Worm (Caenorhabditis elegans) whole organism, L2 larva: ENCODE measurements around the gene T23F11.6.

Experiments
- C34F6.9 ChIP-seq: fragments of 150-350 bp; optimal IDR thresholded peaks from 2 replicates; lab custom pipeline; 2014; ENCODE audit warnings: missing biosample characterization, missing genetic modification characterization
- F13H6.1 ChIP-seq: sonication (generic microtip); optimal IDR thresholded peaks from 2 replicates; lab custom pipeline; 2016; ENCODE audit warnings: missing genetic modification characterization, missing compliant biosample characterization
- Y55F3AM.14 ChIP-seq: fragments of 200-800 bp; sonication (Bioruptor generic); optimal IDR thresholded peaks from 2 replicates; lab custom pipeline; 2018; ENCODE audit warnings: mild to moderate bottlenecking, missing genetic modification characterization, missing compliant biosample characterization
- ZK546.5 ChIP-seq: sonication (generic microtip); optimal IDR thresholded peaks from 2 replicates; lab custom pipeline; 2017; ENCODE audit warnings: missing biosample characterization, missing genetic modification characterization
- alr-1 ChIP-seq: fragments of 150-350 bp; optimal IDR thresholded peaks from 2 replicates; lab custom pipeline; 2014; ENCODE audit warnings: missing biosample characterization, missing genetic modification characterization
- aly-2 ChIP-seq: fragments of 150-350 bp; optimal IDR thresholded peaks from 2 replicates; lab custom pipeline; 2014; ENCODE audit warnings: missing biosample characterization, missing genetic modification characterization
- ama-1 ChIP-seq: fragments of 150-350 bp; optimal IDR thresholded peaks from 2 replicates; lab custom pipeline; 2018; ENCODE audit warnings: inconsistent platforms
- blmp-1 ChIP-seq: sonication (generic microtip); optimal IDR thresholded peaks from 2 replicates; lab custom pipeline; 2017; ENCODE audit warnings: missing genetic modification characterization, mild to moderate bottlenecking, missing compliant biosample characterization, antibody characterized with exemption, moderate library complexity; ENCODE audit not compliant: insufficient read depth
- ceh-16 ChIP-seq: fragments of 150-350 bp; optimal IDR thresholded peaks from 2 replicates; lab custom pipeline; 2014; ENCODE audit warnings: missing biosample characterization, missing genetic modification characterization
- ceh-82 ChIP-seq: fragments of 150-350 bp; optimal IDR thresholded peaks from 2 replicates; lab custom pipeline; 2014; ENCODE audit warnings: missing biosample characterization, missing genetic modification characterization
- crh-2 ChIP-seq: sonication (generic microtip); optimal IDR thresholded peaks from 2 replicates; lab custom pipeline; 2017; ENCODE audit warnings: missing biosample characterization, missing genetic modification characterization
- dmd-4 ChIP-seq: sonication (generic microtip); optimal IDR thresholded peaks from 2 replicates; lab custom pipeline; 2017; ENCODE audit warnings: missing biosample characterization, missing genetic modification characterization
- elt-1 ChIP-seq: fragments of 150-350 bp; optimal IDR thresholded peaks from 2 replicates; lab custom pipeline; 2014; ENCODE audit warnings: missing biosample characterization, missing genetic modification characterization
- elt-3 ChIP-seq: sonication (generic microtip); optimal IDR thresholded peaks from 2 replicates; lab custom pipeline; 2017; ENCODE audit warnings: missing biosample characterization, missing genetic modification characterization
- fos-1 ChIP-seq: fragments of 150-350 bp; optimal IDR thresholded peaks from 2 replicates; lab custom pipeline; 2014; ENCODE audit warnings: missing biosample characterization, missing genetic modification characterization
- gmeb-1 ChIP-seq: fragments of 150-350 bp; optimal IDR thresholded peaks from 2 replicates; lab custom pipeline; 2014; ENCODE audit warnings: missing biosample characterization, missing genetic modification characterization
- lin-11 ChIP-seq: fragments of 150-350 bp; sonication (generic microtip); optimal IDR thresholded peaks from 2 replicates; lab custom pipeline; 2014; ENCODE audit warnings: missing biosample characterization, missing genetic modification characterization, inconsistent platforms, mixed read lengths
- lin-13 ChIP-seq: fragments of 150-350 bp; optimal IDR thresholded peaks from 2 replicates; lab custom pipeline; 2014; ENCODE audit warnings: missing biosample characterization, missing genetic modification reagents, missing genetic modification characterization
- lsy-2 ChIP-seq, 2 experiments: fragments of 150-350 bp in 1 of 2; sonication (generic microtip) in 1 of 2; optimal IDR thresholded peaks; 2 replicates each; lab custom pipeline; 2014 to 2017; ENCODE audit warnings: missing biosample characterization in 2 of 2, missing genetic modification characterization in 2 of 2
- mbf-1 ChIP-seq: sonication (generic microtip); optimal IDR thresholded peaks from 2 replicates; lab custom pipeline; 2017; ENCODE audit warnings: missing biosample characterization, missing genetic modification characterization
- mdl-1 ChIP-seq, 2 experiments: fragments of 150-350 bp in 1 of 2; sonication (generic microtip) in 1 of 2; optimal IDR thresholded peaks; 2 replicates each; lab custom pipeline; 2017; ENCODE audit warnings: missing biosample characterization in 2 of 2, missing genetic modification characterization in 2 of 2
- nhr-10 ChIP-seq: sonication (generic microtip); optimal IDR thresholded peaks from 2 replicates; lab custom pipeline; 2017; ENCODE audit warnings: missing biosample characterization, missing genetic modification characterization
- nhr-11 ChIP-seq: fragments of 150-350 bp; optimal IDR thresholded peaks from 2 replicates; lab custom pipeline; 2014; ENCODE audit warnings: missing biosample characterization, missing genetic modification characterization
- nhr-12 ChIP-seq: fragments of 150-350 bp; optimal IDR thresholded peaks from 2 replicates; lab custom pipeline; 2014; ENCODE audit warnings: missing biosample characterization, missing genetic modification characterization
- nhr-129 ChIP-seq: fragments of 150-350 bp; optimal IDR thresholded peaks from 2 replicates; lab custom pipeline; 2014; ENCODE audit warnings: missing biosample characterization, missing genetic modification characterization
- nhr-23 ChIP-seq: fragments of 150-350 bp; optimal IDR thresholded peaks from 2 replicates; lab custom pipeline; 2014; ENCODE audit warnings: missing biosample characterization, missing genetic modification reagents, missing genetic modification characterization
- nhr-25 ChIP-seq: fragments of 150-350 bp; sonication (generic microtip); optimal IDR thresholded peaks from 3 replicates; lab custom pipeline; 2014; ENCODE audit warnings: missing biosample characterization, missing genetic modification characterization
- skn-1 ChIP-seq: sonication (generic microtip); optimal IDR thresholded peaks from 2 replicates; lab custom pipeline; 2017; ENCODE audit warnings: missing biosample characterization, missing genetic modification characterization
- sma-3 ChIP-seq: sonication (generic microtip); optimal IDR thresholded peaks from 2 replicates; lab custom pipeline; 2016; ENCODE audit warnings: missing genetic modification reagents, missing genetic modification characterization, missing compliant biosample characterization
- sma-9 ChIP-seq, 2 experiments: fragments of 150-350 bp in 1 of 2; sonication (generic microtip) in 1 of 2; optimal IDR thresholded peaks; 2 replicates each; lab custom pipeline; 2014 to 2016; ENCODE audit warnings: missing genetic modification characterization in 2 of 2, mild to moderate bottlenecking in 1 of 2, missing biosample characterization in 1 of 2, missing compliant biosample characterization in 1 of 2, missing genetic modification reagents in 1 of 2, moderate library complexity in 1 of 2
- snpc-4 ChIP-seq: fragments of 150-350 bp; optimal IDR thresholded peaks from 2 replicates; lab custom pipeline; 2014; ENCODE audit warnings: missing biosample characterization, missing genetic modification characterization
- unc-39 ChIP-seq: fragments of 150-350 bp; optimal IDR thresholded peaks from 2 replicates; lab custom pipeline; 2014; ENCODE audit warnings: missing biosample characterization, missing genetic modification characterization
- unc-55 ChIP-seq: fragments of 150-350 bp; sonication (generic microtip); optimal IDR thresholded peaks from 3 replicates; lab custom pipeline; 2014; ENCODE audit warnings: missing biosample characterization, missing genetic modification reagents, missing genetic modification characterization
- zag-1 ChIP-seq: fragments of 150-350 bp; optimal IDR thresholded peaks from 2 replicates; lab custom pipeline; 2014; ENCODE audit warnings: missing biosample characterization, missing genetic modification characterization
- ztf-1 ChIP-seq: fragments of 200-800 bp; sonication (Bioruptor generic); conservative IDR thresholded peaks from 2 replicates; pipeline ENCODE4 v1.3.6; 2022; ENCODE audit warnings: missing genetic modification characterization, missing compliant biosample characterization
- ztf-11 ChIP-seq: sonication (generic microtip); optimal IDR thresholded peaks from 2 replicates; lab custom pipeline; 2017; ENCODE audit warnings: missing biosample characterization, missing genetic modification characterization
- ztf-4 ChIP-seq: fragments of 150-350 bp; optimal IDR thresholded peaks from 2 replicates; lab custom pipeline; 2014; ENCODE audit warnings: missing biosample characterization, missing genetic modification characterization

T23F11.6 gene

ce11 chrIII:4688965-4689364, 41.2 kb upstream of the T23F11.6 start, which contains the start of gene ppat-1:
TSS of gene ppat-1 (plus strand) at chrIII:4689280.
- TF ChIP-seq fos-1: peak; percentile 10
- no peak for TF ChIP-seq ztf-1 (GFP tag; lab: Robert Waterston, UW)
- TF ChIP-seq, all 48 proteins: peak for 1

- no peak for TF ChIP-seq ztf-4 (tag; lab: Kevin White, UChicago)
Observed at ce11 chrIII:4688356-4688755, 40.6 kb upstream of the T23F11.6 start, which contains the start of gene tag-243. TSS of gene tag-243 (minus strand) at chrIII:4688456.

- TF ChIP-seq sma-3 (GFP tag; lab: Kevin White, UChicago) (no peak), nhr-129 (tag; lab: Kevin White, UChicago) (peak; percentile 51), C34F6.9 (peak; percentile 46), nhr-12 (tag; lab: Kevin White, UChicago) (no peak), crh-2 (tag; lab: Kevin White, UChicago) (no peak), dmd-4 (tag; lab: Kevin White, UChicago) (no peak), ztf-11 (no peak), sma-9 (GFP tag; optimal IDR thresholded peaks at IDR 0.05; lab: Kevin White, UChicago) (no peak), sma-9 (tag; optimal IDR thresholded peaks at IDR 0.05; lab: Kevin White, UChicago) (no peak), lsy-2 (tag; optimal IDR thresholded peaks at IDR 0.05; lab: Kevin White, UChicago) (peak in 1 of 2 experiments; percentile 56), ceh-16 (tag; lab: Kevin White, UChicago) (no peak), mbf-1 (tag; lab: Kevin White, UChicago) (no peak), lin-11 (tag; lab: Kevin White, UChicago) (no peak), ZK546.5 (no peak), gmeb-1 (tag; lab: Kevin White, UChicago) (no peak), snpc-4 (no peak), F13H6.1 (tag; lab: Kevin White, UChicago) (peak; percentile 39), mdl-1 (tag; optimal IDR thresholded peaks at IDR 0.05; lab: Kevin White, UChicago) (no peak), Y55F3AM.14 (GFP tag; lab: Kevin White, UChicago) (no peak), nhr-11 (no peak), alr-1 (tag; lab: Kevin White, UChicago) (no peak), ama-1 (lab: Kevin White, UChicago) (no peak), lin-13 (no peak), unc-55 (no peak), ceh-82 (no peak), ztf-1 (GFP tag; lab: Robert Waterston, UW) (no peak)
Observed at ce11 chrIII:4687134-4687533, 39.4 kb upstream of the T23F11.6 start.

ce11 chrIII:4679963-4680484, 32.3 kb upstream of the T23F11.6 start, which contains the start of gene srg-11:
TSS of gene srg-11 (plus strand) at chrIII:4680013.
- no peak for TF ChIP-seq skn-1 (tag; lab: Kevin White, UChicago)
- no peak for TF ChIP-seq lin-11 (tag; lab: Kevin White, UChicago)
- TF ChIP-seq F13H6.1 (tag; lab: Kevin White, UChicago): no peak
- TF ChIP-seq ztf-4 (tag; lab: Kevin White, UChicago): no peak
- no peak for TF ChIP-seq elt-3 (tag; lab: Kevin White, UChicago)
- no peak for TF ChIP-seq fos-1
- TF ChIP-seq elt-1 (tag; lab: Kevin White, UChicago): no peak
- TF ChIP-seq snpc-4: no peak
- no peak for TF ChIP-seq ztf-1 (GFP tag; lab: Robert Waterston, UW)
- TF ChIP-seq zag-1 (tag; lab: Kevin White, UChicago): no peak
- no peak for TF ChIP-seq nhr-25
- no peak for TF ChIP-seq ztf-11
- no peak for TF ChIP-seq aly-2 (tag; lab: Kevin White, UChicago)

- TF ChIP-seq mbf-1 (tag; lab: Kevin White, UChicago) (no peak), dmd-4 (tag; lab: Kevin White, UChicago) (no peak)
Observed at ce11 chrIII:4677466-4677865, 29.7 kb upstream of the T23F11.6 start, which contains the start of gene srg-10. TSS of gene srg-10 (plus strand) at chrIII:4677766.

ce11 chrIII:4671949-4672348, 24.2 kb upstream of the T23F11.6 start, which contains the start of gene srg-13:
TSS of gene srg-13 (plus strand) at chrIII:4672249.
- TF ChIP-seq sma-9 (GFP tag; optimal IDR thresholded peaks at IDR 0.05; lab: Kevin White, UChicago) (no peak), sma-9 (tag; optimal IDR thresholded peaks at IDR 0.05; lab: Kevin White, UChicago) (no peak), lsy-2 (tag; optimal IDR thresholded peaks at IDR 0.05; lab: Kevin White, UChicago) (no peak), mbf-1 (tag; lab: Kevin White, UChicago) (no peak), crh-2 (tag; lab: Kevin White, UChicago) (no peak), C34F6.9 (no peak), nhr-23 (tag; lab: Kevin White, UChicago) (no peak), nhr-129 (tag; lab: Kevin White, UChicago) (no peak), alr-1 (tag; lab: Kevin White, UChicago) (no peak), nhr-10 (tag; lab: Kevin White, UChicago) (no peak), dmd-4 (tag; lab: Kevin White, UChicago) (no peak), blmp-1 (no peak), unc-39 (tag; lab: Kevin White, UChicago) (no peak), aly-2 (tag; lab: Kevin White, UChicago) (no peak)
- TF ChIP-seq, all 48 proteins: peak for 0
